Worm (Caenorhabditis elegans) whole organism, L3 larva: ENCODE data around the gene rad-50.

Experiments
- egl-5 ChIP-seq: fragments of 150-350 bp; optimal IDR thresholded peaks from 2 replicates; lab custom pipeline; 2017; ENCODE audit warnings: missing biosample characterization, missing genetic modification reagents, missing genetic modification characterization, inconsistent platforms
- elt-3 ChIP-seq, 3 experiments: fragments of 150-350 bp in 1 of 3; sonication (generic microtip) in 2 of 3; optimal IDR thresholded peaks; 2 replicates in 2 of 3; 4 replicates in 1 of 3; lab custom pipeline; 2014 to 2017; ENCODE audit warnings: missing biosample characterization in 3 of 3, missing genetic modification characterization in 3 of 3
- lin-39 ChIP-seq: fragments of 150-350 bp; optimal IDR thresholded peaks from 2 replicates; lab custom pipeline; 2018; ENCODE audit warnings: missing biosample characterization, missing genetic modification reagents, missing genetic modification characterization
- mml-1 ChIP-seq: fragments of 150-350 bp; sonication (generic microtip); optimal IDR thresholded peaks from 3 replicates; lab custom pipeline; 2014; ENCODE audit warnings: missing biosample characterization, missing genetic modification characterization
- nhr-12 ChIP-seq: fragments of 150-350 bp; optimal IDR thresholded peaks from 2 replicates; lab custom pipeline; 2014; ENCODE audit warnings: missing biosample characterization, missing genetic modification characterization
- nhr-25 ChIP-seq: sonication (generic microtip); optimal IDR thresholded peaks from 2 replicates; lab custom pipeline; 2017; ENCODE audit warnings: missing biosample characterization, missing genetic modification characterization
- nhr-77 ChIP-seq: fragments of 150-350 bp; optimal IDR thresholded peaks from 2 replicates; lab custom pipeline; 2014; ENCODE audit warnings: missing biosample characterization, missing genetic modification characterization
- ztf-11 ChIP-seq: fragments of 150-350 bp; optimal IDR thresholded peaks from 2 replicates; lab custom pipeline; 2014; ENCODE audit warnings: missing biosample characterization, missing genetic modification characterization

DNA sequence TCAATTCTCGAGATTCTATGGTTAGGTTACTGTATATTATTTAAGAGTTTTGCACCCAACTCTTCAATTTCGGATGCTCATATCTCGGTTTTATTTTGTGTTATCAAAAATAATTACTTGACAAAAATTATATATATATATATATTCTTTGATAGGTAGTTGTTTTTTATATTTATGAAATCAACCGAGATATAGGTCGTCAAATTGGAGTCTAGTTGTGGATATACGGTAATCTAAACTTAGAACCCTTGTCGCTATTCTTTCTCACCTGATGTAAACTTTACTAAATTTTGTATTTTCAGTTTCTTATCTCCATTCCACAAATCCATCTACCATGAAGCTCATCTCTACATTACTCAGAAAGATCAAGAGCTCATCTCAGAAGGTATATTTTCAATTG is 37.7 kb downstream of the rad-50 start, which contains the start of gene F55C5.10:
- TF ChIP-seq lin-39 (tag; lab: Kevin White, UChicago) (no peak), elt-3 (tag; optimal IDR thresholded peaks at IDR 0.05; lab: Kevin White, UChicago) (no peak), egl-5 (tag; lab: Kevin White, UChicago) (no peak), nhr-12 (tag; lab: Kevin White, UChicago) (no peak), mml-1 (tag; lab: Kevin White, UChicago) (no peak), nhr-25 (no peak), nhr-77 (no peak), ztf-11 (tag; lab: Kevin White, UChicago) (no peak)
